Fruit fly (Drosophila melanogaster): ENCODE measurements around the gene CG46281.
A peak's percentile ranks its signal among the peaks of the same experiment; 100 is the strongest.

Gene CG46281

DNA sequence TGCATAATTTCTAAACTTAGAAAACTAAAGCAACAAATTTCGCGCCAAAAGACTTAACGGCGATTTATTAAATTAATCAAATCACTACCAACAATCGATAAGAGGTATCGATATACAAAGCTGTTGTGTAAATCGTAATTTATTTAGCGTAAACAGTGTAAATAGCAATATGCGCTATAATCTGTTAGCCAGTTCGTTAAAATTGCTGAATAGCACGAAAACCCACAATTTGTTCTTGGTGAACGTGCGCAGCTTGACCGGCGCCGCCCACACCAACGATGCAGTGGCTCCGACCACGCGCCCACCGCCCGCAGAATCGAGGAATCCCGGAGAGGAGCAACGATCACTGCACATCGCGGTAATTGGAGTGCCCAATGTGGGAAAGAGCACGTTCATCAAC is 34.6 kb downstream of the CG46281 start, which contains the start of gene CG7488 (continued):
- no peak for TF ChIP-seq prd (optimal IDR thresholded peaks at IDR 0.05)
- TF ChIP-seq prd (GFP tag; IDR thresholded peaks at IDR 0.05): no peak
- TF ChIP-seq CG15479 (GFP tag; optimal IDR thresholded peaks at IDR 0.05): no peak
- TF ChIP-seq C15 (GFP tag; IDR thresholded peaks at IDR 0.05): no peak
- no peak for TF ChIP-seq D19B (GFP tag; optimal IDR thresholded peaks at IDR 0.05)
- TF ChIP-seq vvl (GFP tag; IDR thresholded peaks at IDR 0.05): no peak
- TF ChIP-seq Spps (tag; optimal IDR thresholded peaks at IDR 0.05): no peak
- no peak for TF ChIP-seq wor (GFP tag; IDR thresholded peaks at IDR 0.05)
- no peak for TF ChIP-seq CG11696 (GFP tag; IDR thresholded peaks at IDR 0.05)
- no peak for TF ChIP-seq TFAM (GFP tag; optimal IDR thresholded peaks at IDR 0.05)
- TF ChIP-seq CG18764 (GFP tag; optimal IDR thresholded peaks at IDR 0.05): no peak
- TF ChIP-seq CG30020 (tag; optimal IDR thresholded peaks at IDR 0.05): no peak
- no peak for TF ChIP-seq jing (GFP tag; optimal IDR thresholded peaks at IDR 0.05)
- TF ChIP-seq Tbp (GFP tag; optimal IDR thresholded peaks at IDR 0.05): no peak
- peak; percentile 26 for TF ChIP-seq CG14710 (tag; optimal IDR thresholded peaks at IDR 0.05)
- TF ChIP-seq CG7987 (GFP tag; optimal IDR thresholded peaks at IDR 0.05): no peak
- TF ChIP-seq ranshi (GFP tag; IDR thresholded peaks at IDR 0.05): no peak
- no peak for TF ChIP-seq Rfx (GFP tag; IDR thresholded peaks at IDR 0.05)
- TF ChIP-seq Dip3 (GFP tag; optimal IDR thresholded peaks at IDR 0.05): no peak
- TF ChIP-seq Ets97D (GFP tag; optimal IDR thresholded peaks at IDR 0.05): no peak
- TF ChIP-seq Dip2 (GFP tag; IDR thresholded peaks at IDR 0.05): no peak
- TF ChIP-seq Dref (GFP tag; IDR thresholded peaks at IDR 0.05): peak; percentile 80
- TF ChIP-seq CG2199 (GFP tag; IDR thresholded peaks at IDR 0.05): no peak
- TF ChIP-seq dysf (GFP tag; IDR thresholded peaks at IDR 0.05): no peak
- TF ChIP-seq zfh1 (GFP tag; IDR thresholded peaks at IDR 0.05): no peak
- TF ChIP-seq pita (GFP tag; optimal IDR thresholded peaks at IDR 0.05): no peak
- TF ChIP-seq pnt (GFP tag; optimal IDR thresholded peaks at IDR 0.05): no peak
- TF ChIP-seq schlank (tag; optimal IDR thresholded peaks at IDR 0.05): no peak
- no peak for TF ChIP-seq CG6272 (GFP tag; IDR thresholded peaks at IDR 0.05)
- TF ChIP-seq CG6765 (GFP tag; optimal IDR thresholded peaks at IDR 0.05): no peak
- no peak for TF ChIP-seq CG10543 (GFP tag; optimal IDR thresholded peaks at IDR 0.05)
- no peak for TF ChIP-seq CG8765 (GFP tag; IDR thresholded peaks at IDR 0.05)
- TF ChIP-seq CkIIα-i1 (GFP tag; IDR thresholded peaks at IDR 0.05): no peak
- TF ChIP-seq CG18599 (GFP tag; optimal IDR thresholded peaks at IDR 0.05): no peak
- no peak for TF ChIP-seq Atf3 (GFP tag; optimal IDR thresholded peaks at IDR 0.05)
- TF ChIP-seq Mad (GFP tag; optimal IDR thresholded peaks at IDR 0.05): no peak
- no peak for TF ChIP-seq Sox102F (GFP tag; optimal IDR thresholded peaks at IDR 0.05)
- no peak for TF ChIP-seq phol (tag; optimal IDR thresholded peaks at IDR 0.05)
- no peak for TF ChIP-seq toy (GFP tag; IDR thresholded peaks at IDR 0.05)
- TF ChIP-seq CG5180 (GFP tag; optimal IDR thresholded peaks at IDR 0.05): no peak
- no peak for TF ChIP-seq esg (GFP tag; conservative IDR thresholded peaks at IDR 0.05)
- TF ChIP-seq Hr3 (GFP tag; optimal IDR thresholded peaks at IDR 0.05): no peak
- TF ChIP-seq Bdp1 (GFP tag; optimal IDR thresholded peaks at IDR 0.05): no peak
- TF ChIP-seq ftz-f1 (GFP tag; optimal IDR thresholded peaks at IDR 0.05): no peak
- TF ChIP-seq nerfin-2 (GFP tag; IDR thresholded peaks at IDR 0.05; ENCODE audit: partially characterized antibody): peak; percentile 81; the same call in 1 of the 2 replicates
- TF ChIP-seq CG8281 (tag; optimal IDR thresholded peaks at IDR 0.05): no peak
- no peak for TF ChIP-seq CG8478 (optimal IDR thresholded peaks at IDR 0.05)
- no peak for TF ChIP-seq tio (GFP tag; optimal IDR thresholded peaks at IDR 0.05)
- peak; percentile 89 for TF ChIP-seq CG6791 (GFP tag; IDR thresholded peaks at IDR 0.05; ENCODE audit: partially characterized antibody)
- TF ChIP-seq CG2129 (GFP tag; IDR thresholded peaks at IDR 0.05; ENCODE audit: partially characterized antibody): peak; percentile 66
- TF ChIP-seq eve (GFP tag; optimal IDR thresholded peaks at IDR 0.05): no peak
- no peak for TF ChIP-seq Fer3 (tag; optimal IDR thresholded peaks at IDR 0.05)
- no peak for TF ChIP-seq odd (GFP tag; optimal IDR thresholded peaks at IDR 0.05)

Data from whole organism, embryonic.